Fruit fly (Drosophila melanogaster) whole organism, embryonic: ENCODE results near the gene CG7094.

Experiments used
- Asciz ChIP-seq: fragments of 200-800 bp; sonication (Bioruptor generic); optimal IDR thresholded peaks from 2 replicates; lab custom pipeline; 2017; ENCODE audit warnings: missing biosample characterization, mild to moderate bottlenecking, missing genetic modification characterization, missing genetic modification reagents
- Atf6 ChIP-seq: fragments of 200-800 bp; sonication (Bioruptor generic); IDR thresholded peaks from 2 replicates; pipeline ENCODE4 v1.3.6; 2022; ENCODE audit warnings: missing biosample characterization, missing genetic modification characterization
- Awh ChIP-seq: fragments of 200-800 bp; sonication (Bioruptor generic); IDR thresholded peaks from 2 replicates; pipeline ENCODE4, ENCODE4 v1.3.6; 2022; ENCODE audit warnings: missing biosample characterization, missing genetic modification characterization
- B-H1 ChIP-seq: fragments of 200-800 bp; sonication (Bioruptor generic); IDR thresholded peaks from 3 replicates; pipeline ENCODE4 v1.3.6; 2022; ENCODE audit warnings: missing biosample characterization, missing genetic modification characterization
- BtbVII ChIP-seq: fragments of 200-800 bp; sonication (Bioruptor generic); optimal IDR thresholded peaks from 3 replicates; lab custom pipeline; 2017; ENCODE audit warnings: missing biosample characterization, mild to moderate bottlenecking, missing genetic modification characterization
- CG1024 ChIP-seq: fragments of 200-800 bp; sonication (Bioruptor generic); IDR thresholded peaks from 2 replicates; pipeline ENCODE4 v1.3.6; 2022; ENCODE audit warnings: missing biosample characterization, missing genetic modification characterization
- CG10274 ChIP-seq: fragments of 200-800 bp; sonication (Bioruptor generic); optimal IDR thresholded peaks from 3 replicates; lab custom pipeline; 2017; ENCODE audit warnings: missing biosample characterization, mild to moderate bottlenecking, missing genetic modification characterization
- CG11695 ChIP-seq: fragments of 200-800 bp; sonication (Bioruptor generic); IDR thresholded peaks from 3 replicates; pipeline ENCODE4 v1.3.6; 2022; ENCODE audit warnings: missing biosample characterization, missing genetic modification characterization
- CG12391 ChIP-seq: fragments of 200-800 bp; sonication (Bioruptor generic); optimal IDR thresholded peaks from 3 replicates; lab custom pipeline; 2018; ENCODE audit warnings: missing biosample characterization, mild to moderate bottlenecking, missing genetic modification characterization, moderate library complexity
- CG12769 ChIP-seq: fragments of 200-800 bp; sonication (Bioruptor generic); optimal IDR thresholded peaks from 2 replicates; lab custom pipeline; 2019; ENCODE audit warnings: missing biosample characterization, mild to moderate bottlenecking, missing genetic modification characterization, moderate library complexity
- CG13624 ChIP-seq: fragments of 200-800 bp; sonication (Bioruptor generic); optimal IDR thresholded peaks from 2 replicates; lab custom pipeline; 2016; ENCODE audit warnings: missing biosample characterization, missing genetic modification characterization
- CG15073 ChIP-seq: fragments of 200-800 bp; sonication (Bioruptor generic); optimal IDR thresholded peaks from 2 replicates; lab custom pipeline; 2016; ENCODE audit warnings: missing biosample characterization, missing genetic modification characterization
- CG1603 ChIP-seq: fragments of 200-800 bp; sonication (Bioruptor generic); optimal IDR thresholded peaks from 2 replicates; lab custom pipeline; 2019; ENCODE audit warnings: missing biosample characterization, mild to moderate bottlenecking, missing genetic modification characterization, moderate library complexity
- CG16813 ChIP-seq: fragments of 200-800 bp; sonication (Bioruptor generic); IDR thresholded peaks from 3 replicates; pipeline ENCODE4 v1.3.6; 2022; ENCODE audit warnings: missing biosample characterization, missing genetic modification characterization; ENCODE audit not compliant: partially characterized antibody
- CG17328 ChIP-seq: fragments of 200-800 bp; sonication (Bioruptor generic); IDR thresholded peaks from 2 replicates; pipeline ENCODE4 v1.3.6; 2022; ENCODE audit warnings: missing biosample characterization, missing genetic modification characterization
- CG17829 ChIP-seq: fragments of 200-800 bp; optimal IDR thresholded peaks from 2 replicates; lab custom pipeline; 2019; ENCODE audit warnings: missing biosample characterization, mild to moderate bottlenecking, missing genetic modification characterization, moderate library complexity
- CG1832 ChIP-seq: fragments of 200-800 bp; sonication (Bioruptor generic); optimal IDR thresholded peaks from 2 replicates; lab custom pipeline; 2017; ENCODE audit warnings: missing biosample characterization, mild to moderate bottlenecking, missing genetic modification characterization, inconsistent platforms
- CG2889 ChIP-seq: fragments of 200-800 bp; sonication (Bioruptor generic); IDR thresholded peaks from 3 replicates; pipeline ENCODE4 v1.3.6; 2022; ENCODE audit warnings: missing biosample characterization, missing genetic modification characterization
- CG3726 ChIP-seq: fragments of 200-800 bp; sonication (Bioruptor generic); IDR thresholded peaks from 3 replicates; pipeline ENCODE4, ENCODE4 v1.3.6; 2022; ENCODE audit warnings: missing biosample characterization, missing genetic modification characterization
- CG4854 ChIP-seq: fragments of 200-800 bp; sonication (Bioruptor generic); optimal IDR thresholded peaks from 2 replicates; lab custom pipeline; 2016; ENCODE audit warnings: missing biosample characterization, missing genetic modification characterization, inconsistent platforms
- CG7928 ChIP-seq: fragments of 200-800 bp; sonication (Bioruptor generic); optimal IDR thresholded peaks from 2 replicates; lab custom pipeline; 2017; ENCODE audit warnings: missing biosample characterization, mild to moderate bottlenecking, missing genetic modification characterization
- CG9797 ChIP-seq: fragments of 200-800 bp; sonication (Bioruptor generic); optimal IDR thresholded peaks from 3 replicates; lab custom pipeline; 2018; ENCODE audit warnings: missing biosample characterization, mild to moderate bottlenecking, missing genetic modification characterization
- Dbx ChIP-seq: fragments of 200-800 bp; sonication (Bioruptor generic); IDR thresholded peaks from 3 replicates; pipeline ENCODE4 v1.3.6; 2022; ENCODE audit warnings: missing biosample characterization, missing genetic modification characterization
- Dip3 ChIP-seq: fragments of 200-800 bp; sonication (Bioruptor generic); optimal IDR thresholded peaks from 3 replicates; lab custom pipeline; 2016; ENCODE audit warnings: missing biosample characterization, missing genetic modification characterization
- Doc2 ChIP-seq: fragments of 200-800 bp; sonication (Bioruptor generic); IDR thresholded peaks from 2 replicates; pipeline ENCODE4 v1.3.6; 2022; ENCODE audit warnings: missing biosample characterization, missing genetic modification characterization
- Doc3 ChIP-seq: fragments of 200-800 bp; sonication (Bioruptor generic); IDR thresholded peaks from 3 replicates; pipeline ENCODE4 v1.3.6; 2022; ENCODE audit warnings: missing biosample characterization, missing genetic modification characterization; ENCODE audit not compliant: partially characterized antibody
- ERR ChIP-seq: fragments of 200-800 bp; sonication (Bioruptor generic); optimal IDR thresholded peaks from 2 replicates; lab custom pipeline; 2016; ENCODE audit warnings: missing biosample characterization, missing genetic modification characterization
- Fer2 ChIP-seq: fragments of 200-800 bp; sonication (Bioruptor generic); optimal IDR thresholded peaks from 2 replicates; lab custom pipeline; 2018; ENCODE audit warnings: missing biosample characterization, mild to moderate bottlenecking, missing genetic modification characterization, moderate library complexity
- HHEX ChIP-seq: fragments of 200-800 bp; sonication (Bioruptor generic); optimal IDR thresholded peaks from 3 replicates; lab custom pipeline; 2017; ENCODE audit warnings: missing biosample characterization, mild to moderate bottlenecking, missing genetic modification characterization, missing genetic modification reagents
- HLH54F ChIP-seq: fragments of 200-800 bp; sonication (Bioruptor generic); optimal IDR thresholded peaks from 3 replicates; lab custom pipeline; 2016; ENCODE audit warnings: missing biosample characterization, missing genetic modification characterization
- HmgD ChIP-seq: fragments of 200-800 bp; sonication (Bioruptor generic); optimal IDR thresholded peaks from 3 replicates; lab custom pipeline; 2016; ENCODE audit warnings: missing biosample characterization, missing genetic modification characterization
- Max ChIP-seq: fragments of 200-800 bp; sonication (Bioruptor generic); optimal IDR thresholded peaks from 2 replicates; lab custom pipeline; 2016; ENCODE audit warnings: missing biosample characterization, mild to moderate bottlenecking, missing genetic modification characterization
- YL-1 ChIP-seq: fragments of 200-800 bp; sonication (Bioruptor generic); optimal IDR thresholded peaks from 3 replicates; lab custom pipeline; 2017; ENCODE audit warnings: missing biosample characterization, mild to moderate bottlenecking, missing genetic modification characterization
- ac ChIP-seq: fragments of 200-800 bp; sonication (Bioruptor generic); optimal IDR thresholded peaks from 3 replicates; lab custom pipeline; 2017; ENCODE audit warnings: missing biosample characterization, mild to moderate bottlenecking, missing genetic modification characterization
- aop ChIP-seq: fragments of 200-800 bp; sonication (Bioruptor generic); IDR thresholded peaks from 2 replicates; pipeline ENCODE4 v1.3.6; 2022; ENCODE audit warnings: missing biosample characterization, missing genetic modification characterization
- ara ChIP-seq: fragments of 200-800 bp; sonication (Bioruptor generic); IDR thresholded peaks from 2 replicates; pipeline ENCODE4 v1.3.6; 2022; ENCODE audit warnings: missing biosample characterization, missing genetic modification characterization
- crc ChIP-seq: fragments of 200-800 bp; sonication (Bioruptor generic); optimal IDR thresholded peaks from 2 replicates; lab custom pipeline; 2016; ENCODE audit warnings: missing biosample characterization, missing genetic modification characterization
- crp ChIP-seq, 2 experiments: fragments of 200-800 bp; sonication (Bioruptor generic); optimal IDR thresholded peaks; 2 replicates in 1 of 2; 3 replicates in 1 of 2; lab custom pipeline; 2017; ENCODE audit warnings: missing biosample characterization in 2 of 2, missing genetic modification characterization in 2 of 2, mild to moderate bottlenecking in 1 of 2, moderate library complexity in 1 of 2
- fd96Cb ChIP-seq: fragments of 200-800 bp; sonication (Bioruptor generic); optimal IDR thresholded peaks from 2 replicates; lab custom pipeline; 2018; ENCODE audit warnings: missing biosample characterization, mild to moderate bottlenecking, missing genetic modification characterization, moderate library complexity
- ftz-f1 ChIP-seq: fragments of 200-800 bp; sonication (Bioruptor generic); optimal IDR thresholded peaks from 2 replicates; lab custom pipeline; 2016; ENCODE audit warnings: missing biosample characterization, missing genetic modification characterization
- hkb ChIP-seq, 2 experiments: fragments of 200-800 bp in 1 of 2; fragments of >200 bp in 1 of 2; sonication (Bioruptor generic) in 1 of 2; IDR thresholded peaks in 1 of 2; optimal IDR thresholded peaks in 1 of 2; 2 replicates each; pipeline versions ENCODE4 v1.3.6 to Lab custom; 2017 to 2022; ENCODE audit warnings: missing biosample characterization in 1 of 2, missing genetic modification characterization in 1 of 2
- kah ChIP-seq: fragments of 200-800 bp; sonication (Bioruptor generic); optimal IDR thresholded peaks from 2 replicates; lab custom pipeline; 2018; ENCODE audit warnings: missing biosample characterization, mild to moderate bottlenecking, missing genetic modification characterization
- klu ChIP-seq: fragments of 200-800 bp; sonication (Bioruptor generic); IDR thresholded peaks from 2 replicates; pipeline ENCODE4 v1.3.6; 2022; ENCODE audit warnings: missing biosample characterization, missing genetic modification characterization
- kni ChIP-seq: fragments of 200-800 bp; sonication (Bioruptor generic); optimal IDR thresholded peaks from 3 replicates; lab custom pipeline; 2017; ENCODE audit warnings: mild to moderate bottlenecking, missing biosample characterization, missing genetic modification reagents, missing genetic modification characterization
- mld ChIP-seq: fragments of 200-800 bp; sonication (Bioruptor generic); IDR thresholded peaks from 3 replicates; pipeline ENCODE4 v1.3.6; 2022; ENCODE audit warnings: missing biosample characterization, missing genetic modification characterization; ENCODE audit not compliant: partially characterized antibody
- pfk ChIP-seq: fragments of 200-800 bp; sonication (Bioruptor generic); optimal IDR thresholded peaks from 2 replicates; lab custom pipeline; 2018; ENCODE audit warnings: missing biosample characterization, mild to moderate bottlenecking, missing genetic modification characterization, moderate library complexity
- pros ChIP-seq: fragments of 200-800 bp; sonication (Bioruptor generic); optimal IDR thresholded peaks from 3 replicates; lab custom pipeline; 2019; ENCODE audit warnings: missing biosample characterization, mild to moderate bottlenecking, missing genetic modification characterization, moderate library complexity
- sens-2 ChIP-seq: fragments of 200-800 bp; sonication (Bioruptor generic); IDR thresholded peaks from 2 replicates; pipeline ENCODE4 v1.3.6; 2022; ENCODE audit warnings: missing biosample characterization, missing genetic modification characterization
- tx ChIP-seq: fragments of 200-800 bp; sonication (Bioruptor generic); optimal IDR thresholded peaks from 2 replicates; lab custom pipeline; 2016; ENCODE audit warnings: missing biosample characterization, missing genetic modification characterization

CG7094 gene

dm6 chr2L:17514090-17514715 lies 41.4 kb downstream of the CG7094 start (continued):
- TF ChIP-seq CG16813 (GFP tag; lab: Robert Waterston, UW), result no peak
- peak; percentile 56 for TF ChIP-seq CG1024 (GFP tag; lab: Robert Waterston, UW)
- TF ChIP-seq tx, result peak; percentile 32
- peak; percentile 38; the same call in 1 of the 2 replicates for TF ChIP-seq aop
- peak; percentile 56 for TF ChIP-seq CG10274
- TF ChIP-seq CG1603 (tag; lab: Kevin White, UChicago), result peak; percentile 48
- no peak for TF ChIP-seq Doc3 (GFP tag; lab: Robert Waterston, UW)
- peak; percentile 88 for TF ChIP-seq pros
- TF ChIP-seq hkb (optimal IDR thresholded peaks at IDR 0.05; lab: Kevin White, UChicago), result no peak
- peak; percentile 89 for TF ChIP-seq hkb (GFP tag; IDR thresholded peaks at IDR 0.05; lab: Robert Waterston, UW)
- TF ChIP-seq CG12391, result peak; percentile 93
- peak; percentile 12 for TF ChIP-seq crc (GFP tag; lab: Kevin White, UChicago)
- TF ChIP-seq Max, result peak; percentile 63
- no peak for TF ChIP-seq pfk (GFP tag; lab: Kevin White, UChicago)
- TF ChIP-seq Dip3 (GFP tag; lab: Kevin White, UChicago), result peak; percentile 21
- TF ChIP-seq HLH54F (GFP tag; lab: Kevin White, UChicago), result peak; percentile 67
- TF ChIP-seq kni (GFP tag; lab: Kevin White, UChicago), result peak; percentile 89
- TF ChIP-seq Atf6 (GFP tag; lab: Robert Waterston, UW), result peak; percentile 80
- peak; percentile 86 for TF ChIP-seq HHEX (GFP tag; lab: Kevin White, UChicago)
- no peak for TF ChIP-seq Doc2 (GFP tag; lab: Robert Waterston, UW)
- TF ChIP-seq CG17328 (GFP tag; lab: Robert Waterston, UW), result peak; percentile 85
- TF ChIP-seq Asciz, result peak; percentile 87
- TF ChIP-seq mld, result no peak
- peak; percentile 74 for TF ChIP-seq Dbx
- TF ChIP-seq CG1832, result no peak
- TF ChIP-seq Fer2 (tag; lab: Kevin White, UChicago), result peak; percentile 88
- TF ChIP-seq CG17829 (tag; lab: Kevin White, UChicago), result peak; percentile 94
- TF ChIP-seq ERR, result peak; percentile 72
- TF ChIP-seq CG2889 (GFP tag; lab: Robert Waterston, UW), result peak; percentile 63; the same call in 1 of the 3 replicates
- peak; percentile 42 for TF ChIP-seq CG7928 (GFP tag; lab: Kevin White, UChicago)
- TF ChIP-seq YL-1, result no peak
- no peak for TF ChIP-seq ftz-f1 (GFP tag; lab: Kevin White, UChicago)
- peak; percentile 71 for TF ChIP-seq CG15073 (GFP tag; lab: Kevin White, UChicago)
- peak; percentile 75 for TF ChIP-seq ac (GFP tag; lab: Kevin White, UChicago)
- TF ChIP-seq Awh (GFP tag; lab: Robert Waterston, UW), result peak; percentile 83
- peak; percentile 88 for TF ChIP-seq ara
- no peak for TF ChIP-seq HmgD (GFP tag; lab: Kevin White, UChicago)
- TF ChIP-seq CG12769 (tag; lab: Kevin White, UChicago), result no peak
- peak; percentile 56; the same call in 1 of the 2 replicates for TF ChIP-seq klu (GFP tag; lab: Robert Waterston, UW)
- peak; percentile 77 for TF ChIP-seq BtbVII (GFP tag; lab: Kevin White, UChicago)
- peak; percentile 62; the same call in 1 of the 3 replicates for TF ChIP-seq CG3726
- TF ChIP-seq sens-2, result peak; percentile 79
- TF ChIP-seq crp (GFP tag; optimal IDR thresholded peaks at IDR 0.05; lab: Kevin White, UChicago), result peak in 1 of 2 experiments; percentile 36
- peak; percentile 12 for TF ChIP-seq CG9797 (GFP tag; lab: Kevin White, UChicago)
- peak; percentile 77 for TF ChIP-seq B-H1
- TF ChIP-seq CG13624, result no peak
- peak; percentile 87 for TF ChIP-seq CG11695
- peak; percentile 88 for TF ChIP-seq fd96Cb (tag; lab: Kevin White, UChicago)
- no peak for TF ChIP-seq CG4854 (GFP tag; lab: Kevin White, UChicago)
- peak; percentile 79 for TF ChIP-seq kah
